Fruit fly (Drosophila melanogaster) Kc167 (cell line): ENCODE measurements around the gene CG15399.

Source experiments
- Sin3A ChIP-seq: fragments of >200 bp; optimal IDR thresholded peaks from 2 replicates; lab custom pipeline; 2018; ENCODE audit warnings: missing external identifiers
- insv ChIP-seq: fragments of >200 bp; optimal IDR thresholded peaks from 3 replicates; lab custom pipeline; 2018; ENCODE audit warnings: missing external identifiers

dm6 chr2L:2760288-2760687, 11.3 kb downstream of the CG15399 start:
- TF ChIP-seq Sin3A (lab: Kevin White, UChicago): no peak
- TF ChIP-seq insv: no peak
